Worm (Caenorhabditis elegans) whole organism, late embryonic: ENCODE data around the gene srg-30.

ENCODE experiments used
- K09A11.1 ChIP-seq: sonication (generic microtip); optimal IDR thresholded peaks from 2 replicates; lab custom pipeline; 2017; ENCODE audit warnings: antibody characterized with exemption, mild to moderate bottlenecking, missing genetic modification characterization, missing compliant biosample characterization; ENCODE audit not compliant: insufficient read depth
- dve-1 ChIP-seq: sonication (generic microtip); optimal IDR thresholded peaks from 2 replicates; lab custom pipeline; 2017; ENCODE audit warnings: antibody characterized with exemption, mild to moderate bottlenecking, missing genetic modification characterization, missing compliant biosample characterization
- elt-2 ChIP-seq: sonication (generic microtip); optimal IDR thresholded peaks from 2 replicates; lab custom pipeline; 2016; ENCODE audit warnings: missing genetic modification reagents, missing genetic modification characterization, missing compliant biosample characterization
- fkh-10 ChIP-seq: fragments of 150-350 bp; optimal IDR thresholded peaks from 2 replicates; lab custom pipeline; 2014; ENCODE audit warnings: missing biosample characterization, missing genetic modification reagents, missing genetic modification characterization
- hlh-30 ChIP-seq: sonication (generic microtip); optimal IDR thresholded peaks from 2 replicates; lab custom pipeline; 2017; ENCODE audit warnings: antibody characterized with exemption, missing genetic modification characterization, missing compliant biosample characterization; ENCODE audit not compliant: insufficient read depth
- nfya-1 ChIP-seq: sonication (generic microtip); optimal IDR thresholded peaks from 2 replicates; lab custom pipeline; 2017; ENCODE audit warnings: missing genetic modification characterization, mild to moderate bottlenecking, missing compliant biosample characterization, antibody characterized with exemption, moderate library complexity
- pqm-1 ChIP-seq: sonication (generic microtip); optimal IDR thresholded peaks from 2 replicates; lab custom pipeline; 2016; ENCODE audit warnings: missing genetic modification characterization, missing compliant biosample characterization
- sox-4 ChIP-seq: sonication (generic microtip); optimal IDR thresholded peaks from 2 replicates; lab custom pipeline; 2017; ENCODE audit warnings: mild to moderate bottlenecking, missing genetic modification characterization, inconsistent platforms, missing compliant biosample characterization
- ttx-3 ChIP-seq: sonication (generic microtip); optimal IDR thresholded peaks from 2 replicates; lab custom pipeline; 2016; ENCODE audit warnings: missing genetic modification reagents, missing genetic modification characterization, missing compliant biosample characterization
- ztf-16 ChIP-seq: sonication (generic microtip); optimal IDR thresholded peaks from 2 replicates; lab custom pipeline; 2017; ENCODE audit warnings: missing genetic modification characterization, missing compliant biosample characterization

DNA sequence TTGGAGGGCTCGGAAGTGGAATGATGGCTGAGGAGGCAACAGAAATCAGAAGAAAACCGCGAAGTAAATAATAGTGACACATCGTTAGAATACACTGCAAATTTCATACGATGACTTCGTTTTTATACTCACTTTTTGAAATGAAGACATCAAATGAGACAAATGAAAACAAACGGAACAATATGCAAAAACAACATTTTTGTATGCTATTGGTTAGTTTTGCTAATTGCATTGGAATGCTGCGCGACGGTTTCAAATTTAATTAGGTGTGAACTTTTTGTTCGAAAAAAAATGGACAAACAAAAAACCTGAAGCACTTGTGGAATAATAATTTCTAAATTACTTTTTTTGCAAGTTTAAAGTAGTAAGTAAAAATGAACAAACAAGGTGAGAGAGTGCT is 14.9 kb upstream of the srg-30 start, which contains the start of gene grl-8:
- no peak for TF ChIP-seq elt-2 (tag; lab: Kevin White, UChicago)
- no peak for TF ChIP-seq pqm-1
- TF ChIP-seq fkh-10 (GFP tag; lab: Kevin White, UChicago), result no peak
- no peak for TF ChIP-seq ttx-3
- no peak for TF ChIP-seq hlh-30 (tag; lab: Kevin White, UChicago)
- no peak for TF ChIP-seq dve-1
- TF ChIP-seq nfya-1 (tag; lab: Kevin White, UChicago), result no peak
- no peak for TF ChIP-seq ztf-16 (tag; lab: Kevin White, UChicago)
- TF ChIP-seq sox-4 (tag; lab: Kevin White, UChicago), result no peak
- TF ChIP-seq K09A11.1, result no peak
